Worm (Caenorhabditis elegans): Measurements from ENCODE around the gene Y54G2A.38.

The Y54G2A.38 gene

ce11 chrIV:2805525-2805924 lies 46.3 kb downstream of the Y54G2A.38 start, which contains the start of gene Y54G2A.45:
Gene Y54G2A.45, plus strand, starts transcription at chrIV:2805857.
- TF ChIP-seq lin-13 (GFP tag; optimal IDR thresholded peaks at IDR 0.05) = peak; percentile 28
- no peak for TF ChIP-seq nhr-6 (tag; optimal IDR thresholded peaks at IDR 0.05)
- no peak for TF ChIP-seq nhr-12 (tag; optimal IDR thresholded peaks at IDR 0.05)
- peak; percentile 16 for TF ChIP-seq nhr-129 (tag; optimal IDR thresholded peaks at IDR 0.05)
- TF ChIP-seq ZK546.5 (tag; optimal IDR thresholded peaks at IDR 0.05) = no peak
- peak; percentile 42 for TF ChIP-seq gmeb-1 (tag; optimal IDR thresholded peaks at IDR 0.05)
- TF ChIP-seq ceh-16 (tag; optimal IDR thresholded peaks at IDR 0.05) = no peak
- TF ChIP-seq fos-1 (tag; optimal IDR thresholded peaks at IDR 0.05) = peak; percentile 90
- no peak for TF ChIP-seq blmp-1 (tag; optimal IDR thresholded peaks at IDR 0.05; ENCODE audit: insufficient read depth)
- TF ChIP-seq crh-2 (tag; optimal IDR thresholded peaks at IDR 0.05) = peak; percentile 62
- TF ChIP-seq nhr-11 (tag; optimal IDR thresholded peaks at IDR 0.05) = no peak
- TF ChIP-seq unc-55 (GFP tag; optimal IDR thresholded peaks at IDR 0.05) = peak; percentile 37
- peak; percentile 16 for TF ChIP-seq sma-9 (GFP tag; optimal IDR thresholded peaks at IDR 0.05)
- TF ChIP-seq sma-9 (tag; optimal IDR thresholded peaks at IDR 0.05) = no peak
- TF ChIP-seq lsy-2 (tag; optimal IDR thresholded peaks at IDR 0.05) = peak in 1 of 2 experiments; percentile 48
- TF ChIP-seq ztf-11 (tag; optimal IDR thresholded peaks at IDR 0.05) = no peak
- no peak for TF ChIP-seq aly-2 (tag; optimal IDR thresholded peaks at IDR 0.05)
- TF ChIP-seq skn-1 (tag; optimal IDR thresholded peaks at IDR 0.05) = peak; percentile 41
- no peak for TF ChIP-seq zag-1 (tag; optimal IDR thresholded peaks at IDR 0.05)
- peak; percentile 11 for TF ChIP-seq Y55F3AM.14 (GFP tag; optimal IDR thresholded peaks at IDR 0.05)
- TF ChIP-seq F13H6.1 (tag; optimal IDR thresholded peaks at IDR 0.05) = peak; percentile 23
- TF ChIP-seq unc-39 (tag; optimal IDR thresholded peaks at IDR 0.05) = no peak
- TF ChIP-seq mbf-1 (tag; optimal IDR thresholded peaks at IDR 0.05) = no peak
- peak; percentile 19 for TF ChIP-seq sma-3 (GFP tag; optimal IDR thresholded peaks at IDR 0.05)

ce11 chrIV:2808154-2808553 lies 48.9 kb downstream of the Y54G2A.38 start:
- no peak for TF ChIP-seq alr-1 (tag; optimal IDR thresholded peaks at IDR 0.05)

ce11 chrIV:2809208-2809607 lies 49.9 kb downstream of the Y54G2A.38 start, which contains the start of gene Y54G2A.76:
Gene Y54G2A.76, plus strand, starts transcription at chrIV:2809410.
- TF ChIP-seq ztf-11 (tag; optimal IDR thresholded peaks at IDR 0.05) (no peak), sem-4 (tag; optimal IDR thresholded peaks at IDR 0.05) (no peak), nhr-10 (tag; optimal IDR thresholded peaks at IDR 0.05) (no peak), dmd-4 (tag; optimal IDR thresholded peaks at IDR 0.05) (no peak), sma-9 (GFP tag; optimal IDR thresholded peaks at IDR 0.05) (no peak), sma-9 (tag; optimal IDR thresholded peaks at IDR 0.05) (no peak)

Measured in whole organism, L2 larva.